Worm (Caenorhabditis elegans): ENCODE measurements around the gene C01B10.7.

DNA sequence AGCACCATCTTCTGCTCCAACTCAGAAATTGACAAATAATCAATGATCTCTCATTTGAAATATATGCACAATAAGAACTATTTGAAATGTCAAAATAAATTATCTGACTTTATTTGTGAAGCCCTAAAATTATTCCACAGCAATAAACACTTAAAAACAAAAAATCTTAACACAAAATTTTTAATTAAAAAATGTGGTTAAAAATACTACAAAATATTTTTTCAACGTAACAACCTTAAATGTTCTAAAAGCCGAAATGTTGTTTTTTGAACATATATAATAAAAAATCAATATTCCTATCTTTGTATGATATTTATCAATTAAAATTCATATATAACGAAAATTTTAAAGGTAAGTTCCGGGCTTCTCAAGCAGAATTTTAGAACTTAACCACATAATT is 38.9 kb upstream of the C01B10.7 start, which contains the start of gene F38A5.8:
- no peak for TF ChIP-seq nhr-12 (tag; optimal IDR thresholded peaks at IDR 0.05)
- TF ChIP-seq elt-2 (tag; optimal IDR thresholded peaks at IDR 0.05): no peak
- no peak for TF ChIP-seq Y116A8C.19 (tag; optimal IDR thresholded peaks at IDR 0.05; ENCODE audit: borderline replicate concordance)
- no peak for TF ChIP-seq egl-27 (tag; optimal IDR thresholded peaks at IDR 0.05)
- TF ChIP-seq C04F5.9 (tag; optimal IDR thresholded peaks at IDR 0.05): no peak
- no peak for TF ChIP-seq nhr-237 (tag; optimal IDR thresholded peaks at IDR 0.05)
- TF ChIP-seq fkh-10 (GFP tag; optimal IDR thresholded peaks at IDR 0.05): no peak
- no peak for TF ChIP-seq lin-13 (GFP tag; optimal IDR thresholded peaks at IDR 0.05)
- no peak for TF ChIP-seq snpc-4 (tag; optimal IDR thresholded peaks at IDR 0.05)
- TF ChIP-seq sup-37 (GFP tag; optimal IDR thresholded peaks at IDR 0.05): no peak
